Worm (Caenorhabditis elegans) whole organism, L3 larva: ENCODE data around the gene W06G6.20.

Source experiments
- R02D3.7 ChIP-seq: fragments of 150-350 bp; optimal IDR thresholded peaks from 2 replicates; lab custom pipeline; 2014; ENCODE audit warnings: missing biosample characterization, missing genetic modification characterization
- ZK546.5 ChIP-seq: sonication (generic microtip); optimal IDR thresholded peaks from 2 replicates; lab custom pipeline; 2017; ENCODE audit warnings: missing biosample characterization, missing genetic modification characterization
- ama-1 ChIP-seq: fragments of 150-350 bp; optimal IDR thresholded peaks from 2 replicates; lab custom pipeline; 2018
- ceh-16 ChIP-seq: sonication (generic microtip); optimal IDR thresholded peaks from 2 replicates; lab custom pipeline; 2017; ENCODE audit warnings: missing biosample characterization, missing genetic modification characterization
- ceh-28 ChIP-seq: fragments of 150-350 bp; optimal IDR thresholded peaks from 2 replicates; lab custom pipeline; 2014; ENCODE audit warnings: missing biosample characterization, missing genetic modification reagents, missing genetic modification characterization
- ceh-82 ChIP-seq: fragments of 150-350 bp; optimal IDR thresholded peaks from 2 replicates; lab custom pipeline; 2014; ENCODE audit warnings: missing biosample characterization, missing genetic modification characterization
- egl-27 ChIP-seq: sonication (generic microtip); optimal IDR thresholded peaks from 4 replicates; lab custom pipeline; 2017; ENCODE audit warnings: missing biosample characterization, missing genetic modification reagents, missing genetic modification characterization
- egl-5 ChIP-seq: fragments of 150-350 bp; optimal IDR thresholded peaks from 2 replicates; lab custom pipeline; 2017; ENCODE audit warnings: missing biosample characterization, missing genetic modification reagents, missing genetic modification characterization, inconsistent platforms
- elt-1 ChIP-seq: fragments of 150-350 bp; optimal IDR thresholded peaks from 2 replicates; lab custom pipeline; 2014; ENCODE audit warnings: missing biosample characterization, missing genetic modification characterization
- elt-3 ChIP-seq, 3 experiments: fragments of 150-350 bp in 1 of 3; sonication (generic microtip) in 2 of 3; optimal IDR thresholded peaks; 2 replicates in 2 of 3; 4 replicates in 1 of 3; lab custom pipeline; 2014 to 2017; ENCODE audit warnings: missing biosample characterization in 3 of 3, missing genetic modification characterization in 3 of 3
- eor-1 ChIP-seq, 2 experiments: fragments of 150-350 bp; optimal IDR thresholded peaks; 2 replicates each; lab custom pipeline; 2014 to 2018; ENCODE audit warnings: missing biosample characterization in 2 of 2, missing genetic modification characterization in 2 of 2
- fkh-10 ChIP-seq: sonication (generic microtip); optimal IDR thresholded peaks from 2 replicates; lab custom pipeline; 2017; ENCODE audit warnings: missing biosample characterization, missing genetic modification reagents, missing genetic modification characterization
- fkh-2 ChIP-seq: fragments of 150-350 bp; optimal IDR thresholded peaks from 2 replicates; lab custom pipeline; 2014; ENCODE audit warnings: missing biosample characterization, missing genetic modification reagents, missing genetic modification characterization
- fos-1 ChIP-seq: fragments of 150-350 bp; optimal IDR thresholded peaks from 2 replicates; lab custom pipeline; 2014; ENCODE audit warnings: missing biosample characterization, missing genetic modification characterization
- hmg-11 ChIP-seq: sonication (generic microtip); optimal IDR thresholded peaks from 2 replicates; lab custom pipeline; 2016; ENCODE audit warnings: missing genetic modification characterization, missing compliant biosample characterization
- lin-15B ChIP-seq: fragments of 150-350 bp; optimal IDR thresholded peaks from 2 replicates; lab custom pipeline; 2014; ENCODE audit warnings: missing biosample characterization, missing genetic modification characterization
- lin-39 ChIP-seq: fragments of 150-350 bp; optimal IDR thresholded peaks from 2 replicates; lab custom pipeline; 2018; ENCODE audit warnings: missing biosample characterization, missing genetic modification reagents, missing genetic modification characterization
- lsy-12 ChIP-seq: sonication (generic microtip); optimal IDR thresholded peaks from 2 replicates; lab custom pipeline; 2016; ENCODE audit warnings: mild to moderate bottlenecking, missing genetic modification characterization, missing compliant biosample characterization
- mml-1 ChIP-seq: fragments of 150-350 bp; sonication (generic microtip); optimal IDR thresholded peaks from 3 replicates; lab custom pipeline; 2014; ENCODE audit warnings: missing biosample characterization, missing genetic modification characterization
- nhr-11 ChIP-seq: fragments of 150-350 bp; optimal IDR thresholded peaks from 2 replicates; lab custom pipeline; 2014; ENCODE audit warnings: missing biosample characterization, missing genetic modification characterization
- nhr-12 ChIP-seq: fragments of 150-350 bp; optimal IDR thresholded peaks from 2 replicates; lab custom pipeline; 2014; ENCODE audit warnings: missing biosample characterization, missing genetic modification characterization
- nhr-237 ChIP-seq: fragments of 150-350 bp; optimal IDR thresholded peaks from 2 replicates; lab custom pipeline; 2014; ENCODE audit warnings: missing biosample characterization, missing genetic modification characterization
- nhr-25 ChIP-seq: sonication (generic microtip); optimal IDR thresholded peaks from 2 replicates; lab custom pipeline; 2017; ENCODE audit warnings: missing biosample characterization, missing genetic modification characterization
- nhr-28 ChIP-seq: fragments of 150-350 bp; optimal IDR thresholded peaks from 2 replicates; lab custom pipeline; 2014; ENCODE audit warnings: missing biosample characterization, missing genetic modification characterization
- nhr-67 ChIP-seq: fragments of 150-350 bp; optimal IDR thresholded peaks from 2 replicates; lab custom pipeline; 2014; ENCODE audit warnings: missing biosample characterization, missing genetic modification characterization
- nhr-76 ChIP-seq: fragments of 150-350 bp; sonication (generic microtip); optimal IDR thresholded peaks from 5 replicates; lab custom pipeline; 2014; ENCODE audit warnings: missing biosample characterization, missing genetic modification characterization
- nhr-77 ChIP-seq: fragments of 150-350 bp; optimal IDR thresholded peaks from 2 replicates; lab custom pipeline; 2014; ENCODE audit warnings: missing biosample characterization, missing genetic modification characterization
- pha-4 ChIP-seq: fragments of 150-350 bp; optimal IDR thresholded peaks from 2 replicates; lab custom pipeline; 2014; ENCODE audit warnings: missing biosample characterization, missing genetic modification reagents, missing genetic modification characterization
- snpc-4 ChIP-seq: fragments of 150-350 bp; optimal IDR thresholded peaks from 2 replicates; lab custom pipeline; 2014; ENCODE audit warnings: missing biosample characterization, missing genetic modification characterization
- tbx-2 ChIP-seq: sonication (generic microtip); optimal IDR thresholded peaks from 2 replicates; lab custom pipeline; 2016; ENCODE audit warnings: mild to moderate bottlenecking, missing genetic modification characterization, missing compliant biosample characterization
- unc-39 ChIP-seq: sonication (generic microtip); optimal IDR thresholded peaks from 4 replicates; lab custom pipeline; 2017; ENCODE audit warnings: missing biosample characterization, missing genetic modification characterization
- unc-62 ChIP-seq: fragments of 150-350 bp; sonication (generic microtip); optimal IDR thresholded peaks from 4 replicates; lab custom pipeline; 2014; ENCODE audit warnings: missing biosample characterization, missing genetic modification reagents, missing genetic modification characterization
- zag-1 ChIP-seq: fragments of 150-350 bp; optimal IDR thresholded peaks from 2 replicates; lab custom pipeline; 2014; ENCODE audit warnings: missing biosample characterization, missing genetic modification characterization
- ztf-11 ChIP-seq: fragments of 150-350 bp; optimal IDR thresholded peaks from 2 replicates; lab custom pipeline; 2014; ENCODE audit warnings: missing biosample characterization, missing genetic modification characterization
- ztf-4 ChIP-seq: fragments of 150-350 bp; optimal IDR thresholded peaks from 2 replicates; lab custom pipeline; 2014; ENCODE audit warnings: missing biosample characterization, missing genetic modification characterization

W06G6.20 gene

DNA sequence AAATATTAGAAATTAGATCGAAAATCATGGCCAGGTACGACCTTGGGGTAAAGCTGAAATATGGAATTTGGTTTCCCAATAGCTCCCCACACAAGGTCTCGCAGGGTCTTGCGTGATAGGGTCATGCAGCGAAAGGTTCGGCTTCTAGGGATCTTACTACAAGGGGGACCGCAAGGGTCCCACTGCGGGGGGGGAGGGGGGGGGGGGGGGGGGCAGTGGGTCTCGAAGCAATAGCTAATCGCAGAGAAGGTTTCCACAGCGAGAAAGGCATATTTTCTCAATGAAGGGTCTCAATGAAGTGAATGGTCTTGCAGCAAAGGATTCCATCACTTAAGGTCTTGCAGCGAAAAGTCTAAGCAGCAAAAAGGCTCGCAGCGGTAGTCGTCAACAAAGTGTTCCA, 44.8 kb upstream of the W06G6.20 start:
- TF ChIP-seq lin-15B (tag; lab: Kevin White, UChicago) (no peak), lin-39 (tag; lab: Kevin White, UChicago) (no peak), elt-1 (no peak), nhr-25 (tag; lab: Kevin White, UChicago) (no peak), lsy-12 (tag; lab: Kevin White, UChicago) (no peak), unc-62 (no peak)
- TF ChIP-seq, all 47 proteins: peak for 0

DNA sequence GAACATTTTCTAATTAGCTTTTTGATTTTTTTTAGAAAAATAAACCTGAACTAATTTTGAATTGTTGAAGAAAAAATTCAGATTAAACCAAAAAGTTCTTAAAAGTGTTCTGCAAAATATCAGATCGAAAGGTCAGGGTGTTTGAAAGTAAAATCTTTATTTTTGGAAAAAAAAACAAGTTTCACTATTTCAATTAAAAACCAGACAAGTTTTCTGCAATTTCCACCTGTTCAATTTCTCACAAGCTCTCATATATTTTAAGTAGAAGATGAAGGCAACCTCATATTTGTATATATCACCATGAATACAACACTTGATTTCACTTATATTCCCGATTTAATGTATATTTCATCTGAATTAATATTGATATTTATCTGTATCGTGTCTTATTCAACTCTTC, 39.1 kb upstream of the W06G6.20 start, which contains the start of gene srz-102:
Gene srz-102 (plus strand): TSS at position 301 of the 400 bp plus-strand sequence.
- TF ChIP-seq ztf-4 (tag; lab: Kevin White, UChicago) (no peak), ZK546.5 (tag; lab: Kevin White, UChicago) (no peak), tbx-2 (tag; lab: Kevin White, UChicago) (no peak), ceh-16 (tag; lab: Kevin White, UChicago) (no peak), unc-62 (no peak), lsy-12 (tag; lab: Kevin White, UChicago) (no peak), unc-39 (tag; lab: Kevin White, UChicago) (no peak), nhr-77 (tag; lab: Kevin White, UChicago) (no peak), nhr-11 (tag; lab: Kevin White, UChicago) (no peak), nhr-67 (tag; lab: Kevin White, UChicago) (no peak), elt-1 (no peak), nhr-76 (no peak), hmg-11 (tag; lab: Kevin White, UChicago) (no peak), R02D3.7 (tag; lab: Kevin White, UChicago) (no peak), fkh-10 (GFP tag; lab: Kevin White, UChicago) (no peak), egl-5 (tag; lab: Kevin White, UChicago) (no peak), fos-1 (no peak), ztf-11 (no peak), pha-4 (no peak)

DNA sequence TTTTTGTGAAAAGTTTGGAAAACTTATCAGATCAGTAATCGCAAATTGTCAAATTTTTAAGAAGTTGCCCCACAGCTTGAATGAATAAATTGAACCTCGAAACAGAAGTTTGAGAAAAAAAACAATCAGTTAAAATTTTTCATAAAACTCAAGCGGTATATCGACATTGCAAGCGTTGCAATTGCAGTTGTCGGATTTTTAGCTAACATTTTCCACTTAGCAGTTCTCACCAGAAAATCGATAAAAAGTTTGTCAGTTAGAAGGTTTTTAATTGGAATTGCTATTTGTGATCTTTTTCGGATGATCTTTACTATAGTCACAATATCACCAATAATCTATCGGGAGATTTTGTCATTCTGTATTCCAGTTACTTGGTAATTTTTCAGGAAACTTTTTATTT, 37.6 kb upstream of the W06G6.20 start, which contains the start of gene srw-43:
Gene srw-43 (plus strand): TSS at position 301 of the 400 bp plus-strand sequence.
- TF ChIP-seq nhr-76 (no peak), nhr-237 (tag; lab: Kevin White, UChicago) (no peak), fos-1 (no peak), nhr-12 (tag; lab: Kevin White, UChicago) (no peak), elt-3 (tag; optimal IDR thresholded peaks at IDR 0.05; lab: Kevin White, UChicago) (no peak), nhr-11 (tag; lab: Kevin White, UChicago) (no peak), egl-5 (tag; lab: Kevin White, UChicago) (no peak), lin-15B (tag; lab: Kevin White, UChicago) (no peak), nhr-67 (tag; lab: Kevin White, UChicago) (no peak), pha-4 (no peak), ceh-28 (tag; lab: Kevin White, UChicago) (no peak), unc-62 (no peak), nhr-25 (tag; lab: Kevin White, UChicago) (no peak), ztf-4 (tag; lab: Kevin White, UChicago) (no peak), mml-1 (tag; lab: Kevin White, UChicago) (no peak)
- TF ChIP-seq, all 47 proteins: peak for 0

DNA sequence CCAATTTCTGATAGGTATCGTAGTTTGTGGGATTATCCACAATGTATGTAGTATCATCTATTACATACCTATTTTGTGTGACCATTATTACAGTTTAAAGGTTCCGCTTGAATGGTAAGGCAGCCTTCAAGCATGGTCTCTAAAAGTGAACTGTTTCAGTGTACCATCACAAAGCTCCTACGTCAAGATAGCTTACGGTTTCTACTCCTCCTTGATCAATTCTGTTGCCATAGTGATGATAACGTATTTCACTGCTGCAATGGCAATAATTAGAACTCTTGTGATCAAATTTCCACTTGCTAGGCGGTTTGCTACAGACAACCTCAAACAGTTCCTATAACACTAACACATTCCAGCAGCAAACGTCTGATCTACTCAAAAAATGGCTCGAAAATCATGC, 35.2 kb upstream of the W06G6.20 start:
- TF ChIP-seq nhr-67 (tag; lab: Kevin White, UChicago): no peak
- no peak for TF ChIP-seq nhr-28 (tag; lab: Kevin White, UChicago)
- TF ChIP-seq ceh-82 (tag; lab: Kevin White, UChicago): no peak
- no peak for TF ChIP-seq elt-1
- no peak for TF ChIP-seq egl-27 (tag; lab: Kevin White, UChicago)
- TF ChIP-seq fkh-2 (tag; lab: Kevin White, UChicago): no peak
- TF ChIP-seq unc-62: no peak
- no peak for TF ChIP-seq ceh-16 (tag; lab: Kevin White, UChicago)
- TF ChIP-seq eor-1 (tag; optimal IDR thresholded peaks at IDR 0.05; lab: Kevin White, UChicago): no peak
- no peak for TF ChIP-seq lsy-12 (tag; lab: Kevin White, UChicago)
- no peak for TF ChIP-seq ama-1
- no peak for TF ChIP-seq zag-1
- no peak for TF ChIP-seq nhr-237 (tag; lab: Kevin White, UChicago)
- no peak for TF ChIP-seq nhr-76
- TF ChIP-seq unc-39 (tag; lab: Kevin White, UChicago): no peak
- no peak for TF ChIP-seq lin-15B (tag; lab: Kevin White, UChicago)
- no peak for TF ChIP-seq egl-5 (tag; lab: Kevin White, UChicago)
- TF ChIP-seq ztf-4 (tag; lab: Kevin White, UChicago): no peak
- no peak for TF ChIP-seq snpc-4 (tag; lab: Kevin White, UChicago)
